Worm (Caenorhabditis elegans) whole organism, late embryonic: Measurements from ENCODE around the gene R05H5.3.
"Not testable (repeated sequence)": the region's sequence is repeated elsewhere in the genome, so short reads cannot be mapped to it uniquely, and the experiment has no call there.

Experiments
- ama-1 ChIP-seq: fragments of 150-350 bp; optimal IDR thresholded peaks from 2 replicates; lab custom pipeline; 2014
- ceh-19 ChIP-seq: fragments of 200-800 bp; sonication (Bioruptor generic); optimal IDR thresholded peaks from 2 replicates; lab custom pipeline; 2018; ENCODE audit warnings: mild to moderate bottlenecking, missing genetic modification characterization, missing compliant biosample characterization
- ceh-31 ChIP-seq: sonication (generic microtip); optimal IDR thresholded peaks from 2 replicates; lab custom pipeline; 2016; ENCODE audit warnings: missing genetic modification characterization, missing compliant biosample characterization
- ets-4 ChIP-seq: sonication (generic microtip); optimal IDR thresholded peaks from 2 replicates; lab custom pipeline; 2016; ENCODE audit warnings: missing genetic modification characterization, missing compliant biosample characterization
- fkh-6 ChIP-seq: sonication (generic microtip); optimal IDR thresholded peaks from 2 replicates; lab custom pipeline; 2016; ENCODE audit warnings: missing genetic modification characterization, missing compliant biosample characterization
- lim-6 ChIP-seq: sonication (generic microtip); optimal IDR thresholded peaks from 2 replicates; lab custom pipeline; 2016; ENCODE audit warnings: missing genetic modification characterization, missing compliant biosample characterization
- mec-3 ChIP-seq: sonication (generic microtip); optimal IDR thresholded peaks from 2 replicates; lab custom pipeline; 2016; ENCODE audit warnings: borderline replicate concordance, missing genetic modification characterization, missing compliant biosample characterization
- pha-4 ChIP-seq: fragments of 150-350 bp; optimal IDR thresholded peaks from 2 replicates; lab custom pipeline; 2018; ENCODE audit warnings: missing biosample characterization, missing genetic modification reagents, missing genetic modification characterization
- ref-2 ChIP-seq: sonication (generic microtip); optimal IDR thresholded peaks from 2 replicates; lab custom pipeline; 2016; ENCODE audit warnings: missing genetic modification characterization, missing compliant biosample characterization

DNA sequence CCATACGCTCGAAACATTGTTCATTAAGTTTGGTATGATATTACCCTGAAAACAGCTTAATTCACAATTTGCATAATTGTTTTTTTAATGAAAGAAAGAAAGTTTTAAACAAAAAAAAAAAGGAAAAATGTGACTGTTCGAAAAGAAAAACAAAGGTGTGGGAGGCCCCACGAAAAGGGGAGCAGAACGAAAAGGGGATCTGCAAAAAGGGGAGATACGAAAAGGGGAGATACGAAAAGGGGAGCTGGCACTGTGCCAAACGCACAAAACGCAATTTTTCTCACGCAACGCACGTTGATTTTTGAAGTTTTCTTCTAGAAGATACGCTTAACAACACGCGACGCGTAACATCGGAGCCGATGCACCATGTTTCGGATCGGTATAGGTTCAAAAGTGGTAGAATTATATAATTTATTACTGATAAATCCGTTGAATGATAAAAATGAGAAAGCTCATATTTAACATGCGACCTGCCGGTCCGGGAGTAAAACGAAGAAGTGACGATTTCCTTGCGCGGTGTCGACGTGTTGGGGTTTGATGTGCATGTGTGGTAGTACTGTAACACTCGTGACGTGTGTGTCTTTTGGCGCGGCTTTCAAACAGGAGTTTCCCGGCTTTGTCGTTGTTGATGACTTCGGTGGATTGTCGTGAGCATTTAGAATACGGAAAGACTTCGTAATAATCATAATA is 50.3 kb downstream of the R05H5.3 start, which contains the start of gene nrde-2:
- TF ChIP-seq ceh-31 (tag; lab: Kevin White, UChicago) = peak; percentile 70
- TF ChIP-seq fkh-6; pha-4 (tag; lab: Kevin White, UChicago); lim-6 (tag; lab: Kevin White, UChicago); ama-1; ref-2; ceh-19 (GFP tag; lab: Kevin White, UChicago); mec-3 (tag; lab: Kevin White, UChicago): not testable (repeated sequence)
- peak; percentile 5 for TF ChIP-seq ets-4
